Worm (Caenorhabditis elegans) whole organism, mixed stage, embryonic: Measurements from ENCODE around the gene svh-1.

Source experiments
- bed-3 ChIP-seq: fragments of 200-800 bp; sonication (Bioruptor generic); optimal IDR thresholded peaks from 3 replicates; lab custom pipeline; 2018; ENCODE audit warnings: mild to moderate bottlenecking, missing genetic modification characterization, moderate library complexity, missing compliant biosample characterization
- blmp-1 ChIP-seq: fragments of 150-350 bp; optimal IDR thresholded peaks from 2 replicates; lab custom pipeline; 2014; ENCODE audit warnings: missing biosample characterization, missing genetic modification characterization
- ceh-39 ChIP-seq: fragments of 150-350 bp; optimal IDR thresholded peaks from 2 replicates; lab custom pipeline; 2014; ENCODE audit warnings: missing biosample characterization, missing genetic modification characterization
- ceh-43 ChIP-seq: fragments of 200-800 bp; sonication (Bioruptor generic); optimal IDR thresholded peaks from 2 replicates; lab custom pipeline; 2018; ENCODE audit warnings: mild to moderate bottlenecking, missing genetic modification characterization, moderate library complexity, missing compliant biosample characterization
- ces-1 ChIP-seq: fragments of 150-350 bp; optimal IDR thresholded peaks from 2 replicates; lab custom pipeline; 2014; ENCODE audit warnings: missing biosample characterization, missing genetic modification reagents, missing genetic modification characterization
- cnd-1 ChIP-seq: fragments of 200-800 bp; sonication (Bioruptor generic); optimal IDR thresholded peaks from 2 replicates; lab custom pipeline; 2018; ENCODE audit warnings: mild to moderate bottlenecking, missing genetic modification characterization, missing compliant biosample characterization
- drap-1 ChIP-seq: fragments of 200-800 bp; sonication (Bioruptor generic); optimal IDR thresholded peaks from 3 replicates; lab custom pipeline; 2018; ENCODE audit warnings: mild to moderate bottlenecking, missing genetic modification characterization, missing compliant biosample characterization
- elt-1 ChIP-seq: sonication (generic microtip); optimal IDR thresholded peaks from 2 replicates; lab custom pipeline; 2017; ENCODE audit warnings: missing genetic modification characterization, mild to moderate bottlenecking, missing compliant biosample characterization, antibody characterized with exemption, moderate library complexity, borderline replicate concordance; ENCODE audit not compliant: insufficient read depth
- elt-3 ChIP-seq: fragments of 150-350 bp; optimal IDR thresholded peaks from 2 replicates; lab custom pipeline; 2014; ENCODE audit warnings: missing biosample characterization, missing genetic modification characterization
- flh-1 ChIP-seq: fragments of 200-800 bp; sonication (Bioruptor generic); optimal IDR thresholded peaks from 2 replicates; lab custom pipeline; 2018; ENCODE audit warnings: mild to moderate bottlenecking, missing genetic modification characterization, moderate library complexity, missing compliant biosample characterization
- ham-2 ChIP-seq: fragments of 200-800 bp; sonication (Bioruptor generic); optimal IDR thresholded peaks from 2 replicates; lab custom pipeline; 2018; ENCODE audit warnings: mild to moderate bottlenecking, missing genetic modification characterization, missing compliant biosample characterization
- hlh-1 ChIP-seq: fragments of 150-350 bp; optimal IDR thresholded peaks from 2 replicates; lab custom pipeline; 2014; ENCODE audit warnings: missing biosample characterization, missing genetic modification reagents, missing genetic modification characterization
- lin-13 ChIP-seq: fragments of 150-350 bp; optimal IDR thresholded peaks from 2 replicates; lab custom pipeline; 2014; ENCODE audit warnings: missing biosample characterization, missing genetic modification characterization
- lin-32 ChIP-seq: fragments of 200-800 bp; sonication (Bioruptor generic); optimal IDR thresholded peaks from 2 replicates; lab custom pipeline; 2018; ENCODE audit warnings: mild to moderate bottlenecking, missing genetic modification characterization, missing compliant biosample characterization
- lsy-2 ChIP-seq: fragments of 150-350 bp; optimal IDR thresholded peaks from 2 replicates; lab custom pipeline; 2014; ENCODE audit warnings: missing biosample characterization, missing genetic modification characterization
- mep-1 ChIP-seq: fragments of 150-350 bp; optimal IDR thresholded peaks from 2 replicates; lab custom pipeline; 2017; ENCODE audit warnings: missing biosample characterization, missing genetic modification reagents, missing genetic modification characterization, inconsistent platforms
- mls-2 ChIP-seq: sonication (generic microtip); optimal IDR thresholded peaks from 2 replicates; lab custom pipeline; 2016; ENCODE audit warnings: mild to moderate bottlenecking, missing genetic modification characterization, moderate library complexity, missing compliant biosample characterization
- nhr-2 ChIP-seq: fragments of 150-350 bp; optimal IDR thresholded peaks from 2 replicates; lab custom pipeline; 2014; ENCODE audit warnings: missing biosample characterization, missing genetic modification characterization
- nhr-237 ChIP-seq: fragments of 150-350 bp; optimal IDR thresholded peaks from 2 replicates; lab custom pipeline; 2014; ENCODE audit warnings: missing biosample characterization, missing genetic modification characterization
- nhr-28 ChIP-seq: fragments of 150-350 bp; optimal IDR thresholded peaks from 2 replicates; lab custom pipeline; 2014; ENCODE audit warnings: missing biosample characterization, missing genetic modification characterization
- pha-4 ChIP-seq: fragments of 150-350 bp; optimal IDR thresholded peaks from 2 replicates; lab custom pipeline; 2018; ENCODE audit warnings: missing biosample characterization, missing genetic modification reagents, missing genetic modification characterization
- tbx-8 ChIP-seq: fragments of 200-800 bp; sonication (Bioruptor generic); optimal IDR thresholded peaks from 2 replicates; lab custom pipeline; 2018; ENCODE audit warnings: mild to moderate bottlenecking, missing genetic modification characterization, moderate library complexity, missing compliant biosample characterization
- unc-120 ChIP-seq: sonication (generic microtip); optimal IDR thresholded peaks from 2 replicates; lab custom pipeline; 2017; ENCODE audit warnings: missing genetic modification characterization, missing compliant biosample characterization; ENCODE audit not compliant: poor library complexity, severe bottlenecking
- unc-39 ChIP-seq: fragments of 150-350 bp; optimal IDR thresholded peaks from 2 replicates; lab custom pipeline; 2014; ENCODE audit warnings: missing biosample characterization, missing genetic modification characterization
- zip-8 ChIP-seq: fragments of 150-350 bp; optimal IDR thresholded peaks from 2 replicates; lab custom pipeline; 2014; ENCODE audit warnings: missing biosample characterization, missing genetic modification characterization
- ztf-11 ChIP-seq: fragments of 150-350 bp; optimal IDR thresholded peaks from 2 replicates; lab custom pipeline; 2014; ENCODE audit warnings: missing biosample characterization, missing genetic modification characterization

Gene svh-1

DNA sequence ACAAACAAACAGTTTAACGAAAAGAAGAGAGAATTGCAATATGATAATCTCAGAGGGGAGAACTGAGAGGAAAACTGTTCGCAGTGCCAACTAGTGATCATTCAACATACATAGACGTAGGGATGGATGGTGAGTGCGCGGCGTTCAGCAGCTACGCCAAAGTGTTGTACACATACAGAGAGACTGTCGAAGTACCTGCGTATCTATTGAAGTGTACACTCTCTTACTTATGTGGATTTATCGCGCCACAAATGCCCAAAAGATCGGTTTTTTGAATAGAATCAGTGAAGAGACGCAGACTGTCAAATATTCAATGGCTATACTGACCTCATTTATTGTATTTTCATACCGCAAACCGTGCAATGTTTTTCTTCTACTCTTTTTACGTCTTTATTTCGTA, 36.1 kb upstream of the svh-1 start:
- TF ChIP-seq elt-3 (tag; lab: Kevin White, UChicago) (peak; percentile 51), ham-2 (GFP tag; lab: Kevin White, UChicago) (peak; percentile 86), mep-1 (tag; lab: Kevin White, UChicago) (no peak), nhr-237 (tag; lab: Kevin White, UChicago) (peak; percentile 29), pha-4 (tag; lab: Kevin White, UChicago) (peak; percentile 58), ceh-43 (GFP tag; lab: Kevin White, UChicago) (no peak), drap-1 (GFP tag; lab: Kevin White, UChicago) (no peak)

DNA sequence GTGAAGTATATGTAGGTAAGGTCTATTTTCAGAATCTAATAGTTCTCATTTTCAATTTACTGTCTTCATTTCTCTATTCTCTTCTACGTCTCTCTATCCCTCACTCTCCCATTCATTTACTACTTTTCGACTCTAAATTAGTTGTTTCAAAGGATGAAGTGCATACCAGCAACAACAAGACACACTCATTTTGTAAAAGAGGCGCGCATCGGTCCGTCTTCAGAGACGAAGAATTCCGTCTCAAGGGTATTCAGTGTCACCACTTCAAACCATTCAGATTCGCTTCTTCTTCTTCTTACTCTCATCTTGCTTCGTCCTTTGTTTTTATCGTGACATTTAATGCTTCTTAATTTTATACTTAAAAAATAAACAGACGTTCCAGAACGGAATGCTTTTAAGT, 35.0 kb upstream of the svh-1 start:
- no peak for TF ChIP-seq flh-1 (GFP tag; lab: Kevin White, UChicago)
- no peak for TF ChIP-seq mls-2 (tag; lab: Kevin White, UChicago)
- no peak for TF ChIP-seq nhr-28 (tag; lab: Kevin White, UChicago)
- TF ChIP-seq ceh-39: no peak
- TF ChIP-seq unc-39 (tag; lab: Kevin White, UChicago): no peak
- no peak for TF ChIP-seq tbx-8 (GFP tag; lab: Kevin White, UChicago)

DNA sequence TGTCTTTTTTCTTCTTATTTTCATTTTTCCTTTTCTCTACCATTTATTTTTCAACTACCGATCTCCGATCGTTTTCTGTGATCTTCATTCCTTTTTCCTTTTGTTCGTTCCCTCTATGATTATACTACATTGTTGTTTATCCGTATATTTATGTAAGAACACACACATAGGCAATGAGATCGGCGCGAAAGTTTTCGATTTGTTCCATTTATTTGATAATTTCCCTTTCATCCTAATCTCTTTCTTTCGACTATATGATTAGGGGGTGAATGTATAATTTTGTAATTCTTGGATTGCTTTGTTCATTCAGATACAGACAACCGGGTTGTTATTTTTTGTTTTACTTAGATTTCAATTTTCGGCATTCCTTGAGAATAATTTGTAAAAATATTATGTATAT, 32.8 kb upstream of the svh-1 start:
- no peak for TF ChIP-seq flh-1 (GFP tag; lab: Kevin White, UChicago)
- no peak for TF ChIP-seq hlh-1 (tag; lab: Kevin White, UChicago)
- no peak for TF ChIP-seq zip-8
- TF ChIP-seq blmp-1 (tag; lab: Kevin White, UChicago): peak; percentile 83

DNA sequence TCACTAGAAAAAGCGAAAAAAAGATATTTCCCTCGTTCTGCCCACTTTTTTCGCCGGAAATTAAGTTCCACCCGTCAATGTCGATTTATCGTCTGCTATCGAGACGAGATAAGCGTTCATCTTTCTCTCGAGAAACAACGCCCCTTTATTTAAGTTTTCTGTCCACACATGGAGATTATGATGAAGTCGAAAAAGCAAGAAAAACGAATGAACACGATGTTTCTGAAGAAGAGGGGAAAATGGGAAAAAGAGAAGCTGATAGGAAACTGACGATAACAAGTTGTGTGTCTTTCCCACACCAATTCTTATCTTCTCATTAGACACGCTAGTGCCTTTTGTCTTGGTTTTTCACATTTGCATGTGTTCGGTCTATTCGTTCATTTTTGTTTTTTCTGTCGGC, 31.6 kb upstream of the svh-1 start:
- TF ChIP-seq ceh-43 (GFP tag; lab: Kevin White, UChicago) (no peak), lin-13 (no peak), ceh-39 (no peak), cnd-1 (tag; lab: Kevin White, UChicago) (no peak), ham-2 (GFP tag; lab: Kevin White, UChicago) (no peak), mls-2 (tag; lab: Kevin White, UChicago) (no peak), zip-8 (no peak), drap-1 (GFP tag; lab: Kevin White, UChicago) (no peak), elt-1 (tag; lab: Kevin White, UChicago) (no peak), ztf-11 (tag; lab: Kevin White, UChicago) (no peak), nhr-28 (tag; lab: Kevin White, UChicago) (no peak), blmp-1 (tag; lab: Kevin White, UChicago) (no peak), mep-1 (tag; lab: Kevin White, UChicago) (no peak), bed-3 (GFP tag; lab: Kevin White, UChicago) (no peak), elt-3 (tag; lab: Kevin White, UChicago) (no peak), lsy-2 (tag; lab: Kevin White, UChicago) (no peak), lin-32 (GFP tag; lab: Kevin White, UChicago) (no peak)

DNA sequence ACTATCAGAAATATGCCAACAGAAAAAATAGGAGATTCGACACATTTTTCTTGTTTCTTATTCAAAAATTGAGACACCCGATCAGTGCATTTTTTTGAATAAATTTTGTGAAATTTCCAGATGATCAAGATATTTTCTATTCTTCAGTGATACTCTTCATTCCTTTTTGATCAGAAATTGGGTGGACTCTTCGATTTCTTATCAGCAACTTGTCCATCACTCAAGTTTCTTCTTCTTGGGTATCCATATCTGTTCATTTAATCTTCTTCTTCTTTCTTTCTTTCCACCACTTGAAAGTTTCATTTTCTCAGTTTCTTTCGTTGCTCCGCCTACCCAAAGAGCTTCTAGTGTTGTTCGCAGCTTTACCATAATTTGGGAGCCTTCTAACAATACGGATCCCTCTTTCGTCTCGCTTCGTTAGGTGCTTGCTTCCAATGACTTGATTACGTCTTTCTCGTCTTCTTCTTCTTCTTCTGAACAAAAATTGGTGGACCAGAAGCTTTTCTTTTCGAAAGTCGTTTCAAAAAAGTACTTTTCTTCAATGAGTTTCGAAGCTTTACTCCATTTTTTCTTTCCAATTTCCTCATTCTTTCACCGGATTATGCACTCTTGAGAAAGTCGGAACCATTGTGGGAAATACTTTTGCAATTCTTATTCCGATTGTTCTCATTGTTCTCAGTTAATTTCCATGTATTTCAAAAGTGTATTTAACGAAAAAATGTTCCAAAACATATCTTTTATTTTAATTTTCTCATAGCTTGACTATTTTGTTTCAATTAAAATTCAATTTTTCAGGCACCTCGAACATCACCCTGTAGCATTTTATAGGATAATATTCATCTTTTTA, 30.5 kb upstream of the svh-1 start, which contains the start of gene pct-1:
TSS of gene pct-1 (plus strand) at position 797 of the 847 bp plus-strand sequence.
- TF ChIP-seq drap-1 (GFP tag; lab: Kevin White, UChicago): no peak
- peak; percentile 69 for TF ChIP-seq ces-1 (GFP tag; lab: Kevin White, UChicago)
- no peak for TF ChIP-seq lin-32 (GFP tag; lab: Kevin White, UChicago)
- TF ChIP-seq, all 35 proteins: peak for 1

DNA sequence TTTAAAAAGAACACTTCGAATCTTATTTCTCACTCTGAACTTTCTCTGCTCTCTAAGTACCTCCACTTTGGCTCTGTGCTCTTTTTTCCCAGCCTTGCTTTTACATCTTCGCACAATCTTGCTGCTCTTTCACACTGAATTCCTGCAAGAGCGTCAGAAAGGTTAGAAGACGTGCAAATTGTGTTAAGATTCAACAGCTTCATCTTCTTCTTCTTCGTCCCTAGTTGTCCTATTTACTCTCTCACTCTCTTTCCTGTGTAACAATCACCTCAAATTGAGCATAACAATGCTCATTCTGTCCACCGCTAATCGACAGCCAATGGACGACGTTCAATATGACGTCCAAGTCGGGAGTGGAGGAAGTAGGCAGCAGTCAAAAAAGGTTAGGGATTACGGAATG, 25.0 kb upstream of the svh-1 start:
- TF ChIP-seq unc-120 (tag; lab: Kevin White, UChicago): no peak
- peak; percentile 87 for TF ChIP-seq ces-1 (GFP tag; lab: Kevin White, UChicago)

DNA sequence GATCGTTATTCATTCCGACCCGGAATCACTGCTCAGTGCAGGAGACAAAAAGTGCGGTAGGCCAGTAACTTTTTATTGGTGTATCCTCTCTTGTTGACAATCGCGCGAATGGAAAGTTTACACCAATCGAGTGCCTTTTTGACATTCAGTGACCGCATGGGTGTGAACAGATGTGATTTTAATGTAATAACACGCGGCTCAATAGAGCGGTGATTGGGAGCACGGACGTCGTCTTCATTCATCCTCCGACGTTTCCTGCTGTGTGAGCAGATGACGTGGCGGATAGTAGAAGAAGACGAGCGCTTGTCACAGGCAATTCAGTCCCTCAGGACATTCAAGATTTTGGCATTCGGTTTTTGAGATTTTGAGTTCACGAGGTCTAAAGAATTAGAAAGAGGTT, 23.8 kb upstream of the svh-1 start:
- TF ChIP-seq elt-3 (tag; lab: Kevin White, UChicago) (no peak), cnd-1 (tag; lab: Kevin White, UChicago) (peak; percentile 61), ces-1 (GFP tag; lab: Kevin White, UChicago) (peak; percentile 80), ztf-11 (tag; lab: Kevin White, UChicago) (peak; percentile 12), pha-4 (tag; lab: Kevin White, UChicago) (peak; percentile 13), nhr-2 (tag; lab: Kevin White, UChicago) (peak; percentile 55), ham-2 (GFP tag; lab: Kevin White, UChicago) (no peak), hlh-1 (tag; lab: Kevin White, UChicago) (peak; percentile 15)
